Worm (Caenorhabditis elegans): ENCODE measurements around the gene R08D7.4.
"Not testable (repeated sequence)": the region's sequence is repeated elsewhere in the genome, so short reads cannot be mapped to it uniquely, and the experiment has no call there.

Gene R08D7.4

DNA sequence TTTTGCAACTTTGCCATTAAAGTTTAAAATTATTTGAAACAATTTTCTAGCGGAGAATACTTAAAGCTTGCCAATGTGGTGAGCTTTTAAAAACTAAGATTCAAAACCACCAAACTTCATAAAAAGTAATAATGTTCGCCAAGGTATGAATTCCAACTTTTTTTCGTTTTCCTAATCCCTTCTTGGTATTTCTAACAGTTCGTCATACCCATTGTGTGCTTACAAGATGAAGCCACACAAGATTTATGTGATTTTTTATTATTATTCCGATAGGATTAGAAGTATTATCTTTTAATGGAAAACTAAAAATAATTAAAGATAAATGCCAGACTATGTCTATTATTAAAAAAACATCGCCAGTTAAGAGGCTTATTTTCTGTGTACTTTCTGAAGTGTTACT lies 16.4 kb downstream of the R08D7.4 start:
- TF ChIP-seq zfp-3 (GFP tag; conservative IDR thresholded peaks at IDR 0.05), result no peak
- TF ChIP-seq nhr-237 (tag; optimal IDR thresholded peaks at IDR 0.05), result no peak
- TF ChIP-seq F26F4.8 (GFP tag; conservative IDR thresholded peaks at IDR 0.05), result no peak
- no peak for TF ChIP-seq mdl-1 (tag; optimal IDR thresholded peaks at IDR 0.05)
- no peak for TF ChIP-seq nhr-76 (tag; optimal IDR thresholded peaks at IDR 0.05)
- TF ChIP-seq dpl-1 (GFP tag; optimal IDR thresholded peaks at IDR 0.05), result no peak
- TF ChIP-seq fkh-10 (GFP tag; optimal IDR thresholded peaks at IDR 0.05), result no peak
- TF ChIP-seq zag-1 (tag; optimal IDR thresholded peaks at IDR 0.05), result no peak
- no peak for TF ChIP-seq attf-4 (tag; optimal IDR thresholded peaks at IDR 0.05)
- TF ChIP-seq ztf-7 (tag; optimal IDR thresholded peaks at IDR 0.05), result no peak
- no peak for TF ChIP-seq ceh-82 (tag; optimal IDR thresholded peaks at IDR 0.05)
- TF ChIP-seq Y105C5A.15 (GFP tag; IDR thresholded peaks at IDR 0.05), result no peak
- TF ChIP-seq tag-97 (GFP tag; IDR thresholded peaks at IDR 0.05), result no peak

DNA sequence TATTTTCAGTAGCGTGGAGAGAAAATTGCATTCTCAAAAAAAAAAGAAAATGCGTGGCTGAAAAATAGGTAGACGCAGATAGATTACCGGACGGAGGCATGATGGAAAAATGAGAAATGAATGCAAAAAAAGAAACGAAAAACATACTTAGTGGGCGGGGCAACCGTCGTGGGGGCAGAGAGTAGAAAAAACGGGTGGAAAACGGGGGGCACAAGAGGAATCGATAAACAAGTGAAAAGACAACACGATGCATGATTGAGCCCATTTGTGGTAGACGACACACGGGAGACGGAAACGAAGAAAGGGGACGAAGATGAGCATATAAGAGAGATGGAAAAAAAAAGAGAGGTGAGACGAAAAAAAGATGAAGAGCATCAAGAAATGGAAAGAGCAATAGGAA lies 16.9 kb downstream of the R08D7.4 start:
- TF ChIP-seq aha-1 (tag), result peak; percentile 94
- TF ChIP-seq ceh-28 (tag; optimal IDR thresholded peaks at IDR 0.05), result no peak
- TF ChIP-seq rbr-2 (tag; optimal IDR thresholded peaks at IDR 0.05), result peak; percentile 38
- TF ChIP-seq daf-16 (GFP tag; optimal IDR thresholded peaks at IDR 0.05), result no peak
- TF ChIP-seq daf-16 (tag; optimal IDR thresholded peaks at IDR 0.05), result peak; percentile 10
- peak; percentile 2 for TF ChIP-seq dve-1 (tag; optimal IDR thresholded peaks at IDR 0.05; ENCODE audit: insufficient read depth)
- no peak for TF ChIP-seq T20F7.1 (GFP tag; optimal IDR thresholded peaks at IDR 0.05)
- TF ChIP-seq unc-62 (GFP tag; optimal IDR thresholded peaks at IDR 0.05 in 1 of 2), result peak in 1 of 2 experiments; percentile 70
- TF ChIP-seq unc-62 (tag; optimal IDR thresholded peaks at IDR 0.05), result no peak
- TF ChIP-seq zag-1 (tag; optimal IDR thresholded peaks at IDR 0.05), result no peak
- TF ChIP-seq hlh-30 (tag; optimal IDR thresholded peaks at IDR 0.05; ENCODE audit: insufficient read depth), result peak; percentile 18

DNA sequence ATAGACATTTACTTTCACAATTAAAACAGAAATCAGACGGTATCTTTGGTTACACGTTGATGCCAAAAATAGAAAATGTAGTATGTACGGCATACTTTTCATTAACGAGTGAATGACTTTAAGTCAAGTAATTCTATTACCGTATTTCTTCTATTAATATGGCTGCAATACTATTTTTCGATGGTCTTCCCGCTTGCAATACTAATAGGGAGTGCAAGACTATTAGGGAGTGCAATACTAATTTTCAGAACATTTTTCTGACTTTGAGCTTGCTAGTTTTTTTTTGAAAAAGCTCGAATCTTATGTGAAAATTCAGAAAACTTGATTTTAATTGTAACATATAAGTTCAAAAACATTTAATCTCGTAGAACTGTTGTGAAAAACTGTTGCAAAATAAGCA lies 18.1 kb downstream of the R08D7.4 start, which contains the start of gene R08D7.7:
R08D7.7 (plus strand) TSS at position 301 of the 400 bp plus-strand sequence.
- TF ChIP-seq dve-1 (tag; optimal IDR thresholded peaks at IDR 0.05; ENCODE audit: insufficient read depth); ceh-32 (tag; optimal IDR thresholded peaks at IDR 0.05; ENCODE audit: poor library complexity); lin-39 (tag; optimal IDR thresholded peaks at IDR 0.05): not testable (repeated sequence)

DNA sequence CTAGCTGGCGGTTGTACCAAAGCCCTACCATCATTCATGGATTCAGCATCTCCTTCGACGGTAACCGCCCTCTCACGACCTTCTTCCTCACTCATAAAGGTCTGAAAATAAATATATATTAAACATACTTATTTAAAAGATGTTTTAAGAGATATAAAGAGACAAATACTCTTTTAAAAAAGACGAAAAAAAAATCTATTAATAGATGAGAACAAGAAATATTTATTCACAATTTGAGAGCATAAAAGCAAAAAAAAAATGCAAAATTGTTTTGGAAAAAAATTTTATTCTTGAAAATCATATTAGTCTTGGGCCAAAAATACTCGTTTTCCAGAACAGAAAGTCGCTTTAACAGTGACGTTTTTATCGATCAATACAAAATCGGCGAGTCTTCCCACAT lies 25.0 kb downstream of the R08D7.4 start, which contains the start of gene skat-1:
skat-1 (minus strand) TSS at position 101 of the 400 bp plus-strand sequence.
- TF ChIP-seq nhr-102 (tag; optimal IDR thresholded peaks at IDR 0.05) (peak; percentile 7), lin-38 (GFP tag; IDR thresholded peaks at IDR 0.05) (peak; percentile 21; the same call in 1 of the 2 replicates), nhr-237 (tag; optimal IDR thresholded peaks at IDR 0.05) (no peak)

DNA sequence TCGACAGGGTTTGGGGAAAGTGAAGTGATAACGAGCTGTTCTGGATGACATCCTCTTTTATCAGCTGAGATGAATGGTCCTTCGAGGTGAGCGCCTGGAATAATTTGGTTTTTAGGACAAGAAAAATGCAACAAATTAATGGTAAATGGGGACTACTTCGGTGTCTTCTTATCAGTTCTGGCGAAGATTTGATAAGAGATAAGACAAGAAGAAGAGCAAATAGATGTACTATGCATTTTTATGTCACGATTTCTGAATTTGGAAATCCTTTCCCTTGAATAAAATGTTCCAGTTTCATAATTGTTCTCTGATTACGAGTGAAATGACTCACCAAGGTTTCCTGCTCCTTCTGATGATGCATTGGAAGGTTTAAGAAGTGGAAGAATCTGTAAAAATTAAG lies 26.1 kb downstream of the R08D7.4 start:
- TF ChIP-seq madf-5 (GFP tag; IDR thresholded peaks at IDR 0.05), result 0 out of 4 replicates have a peak, but pooled peaks of 1 of the 2 experiments have one; percentile 0
- no peak for TF ChIP-seq snpc-1.2 (GFP tag; IDR thresholded peaks at IDR 0.05)
- TF ChIP-seq fkh-10 (GFP tag; optimal IDR thresholded peaks at IDR 0.05), result no peak
- peak; percentile 80 for TF ChIP-seq pqm-1 (tag; optimal IDR thresholded peaks at IDR 0.05)
- TF ChIP-seq lin-1 (GFP tag; IDR thresholded peaks at IDR 0.05), result no peak

DNA sequence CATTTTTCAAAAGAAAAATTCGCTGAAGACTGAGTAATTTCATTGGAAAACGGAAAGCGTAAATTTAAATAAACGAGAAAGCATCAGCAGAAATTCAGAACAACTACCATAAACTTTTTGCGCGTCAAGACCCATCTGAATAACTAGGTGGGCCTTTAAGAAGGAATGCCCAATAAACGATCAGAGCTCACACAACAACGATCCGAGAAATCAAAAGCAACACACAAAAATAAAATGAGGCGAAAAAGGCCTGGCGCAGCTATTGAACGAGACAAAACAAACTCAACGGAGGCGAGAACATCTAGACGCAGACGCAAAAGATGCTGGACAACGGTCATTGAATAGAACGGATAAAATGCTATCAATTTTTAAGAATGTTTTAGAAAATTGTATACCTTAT lies 27.2 kb downstream of the R08D7.4 start:
- TF ChIP-seq nhr-77 (tag; optimal IDR thresholded peaks at IDR 0.05), result no peak
- no peak for TF ChIP-seq zfp-2 (tag; optimal IDR thresholded peaks at IDR 0.05)
- no peak for TF ChIP-seq dmd-9 (GFP tag; IDR thresholded peaks at IDR 0.05)
- no peak for TF ChIP-seq madf-9 (GFP tag; conservative IDR thresholded peaks at IDR 0.05)
- peak; percentile 5 for TF ChIP-seq dve-1 (tag; optimal IDR thresholded peaks at IDR 0.05; ENCODE audit: insufficient read depth)
- TF ChIP-seq daf-16 (GFP tag; optimal IDR thresholded peaks at IDR 0.05), result no peak
- no peak for TF ChIP-seq daf-16 (tag; optimal IDR thresholded peaks at IDR 0.05)
- peak; percentile 57 for TF ChIP-seq aha-1 (tag)
- TF ChIP-seq lin-38 (GFP tag; IDR thresholded peaks at IDR 0.05), result no peak
- TF ChIP-seq unc-62 (GFP tag; optimal IDR thresholded peaks at IDR 0.05 in 1 of 2), result peak in 1 of 2 experiments; percentile 91
- TF ChIP-seq unc-62 (tag; optimal IDR thresholded peaks at IDR 0.05), result no peak
